Worm (Caenorhabditis elegans): Measurements from ENCODE around the gene elt-3.

ce11 chrX:13973769-13974168, 39.1 kb downstream of the elt-3 start:
- TF ChIP-seq snpc-4 (tag; optimal IDR thresholded peaks at IDR 0.05) (no peak), nhr-28 (tag; optimal IDR thresholded peaks at IDR 0.05) (no peak), ces-1 (GFP tag; optimal IDR thresholded peaks at IDR 0.05) (peak; percentile 53), nhr-237 (tag; optimal IDR thresholded peaks at IDR 0.05) (no peak), nhr-12 (tag; optimal IDR thresholded peaks at IDR 0.05) (no peak), ztf-11 (tag; optimal IDR thresholded peaks at IDR 0.05) (no peak), unc-120 (tag; optimal IDR thresholded peaks at IDR 0.05; ENCODE audit: poor library complexity, severe bottlenecking) (peak; percentile 54), nhr-76 (tag; optimal IDR thresholded peaks at IDR 0.05) (no peak), unc-62 (GFP tag; optimal IDR thresholded peaks at IDR 0.05) (no peak), cnd-1 (tag; optimal IDR thresholded peaks at IDR 0.05) (no peak), sptf-1 (tag; optimal IDR thresholded peaks at IDR 0.05) (no peak)
